Worm (Caenorhabditis elegans): ENCODE results near the gene C15C8.7.

C15C8.7 gene

ce11 chrV:12701613-12702012, 43.2 kb downstream of the C15C8.7 start:
- TF ChIP-seq ets-7 (tag; optimal IDR thresholded peaks at IDR 0.05) (no peak), tbx-11 (GFP tag; IDR thresholded peaks at IDR 0.05) (no peak), pes-1 (GFP tag; IDR thresholded peaks at IDR 0.05) (no peak), flt-1 (GFP tag; IDR thresholded peaks at IDR 0.05) (no peak), ceh-13 (GFP tag; optimal IDR thresholded peaks at IDR 0.05) (no peak), hnd-1 (tag; optimal IDR thresholded peaks at IDR 0.05) (no peak), scrt-1 (GFP tag; IDR thresholded peaks at IDR 0.05) (no peak), tra-4 (tag; optimal IDR thresholded peaks at IDR 0.05) (no peak), tbx-37 (GFP tag; conservative IDR thresholded peaks at IDR 0.05) (no peak), aly-1 (tag; optimal IDR thresholded peaks at IDR 0.05) (no peak), sea-1 (GFP tag; conservative IDR thresholded peaks at IDR 0.05) (no peak), ceh-36 (tag; optimal IDR thresholded peaks at IDR 0.05) (no peak), ama-1 (optimal IDR thresholded peaks at IDR 0.05) (no peak)

DNA sequence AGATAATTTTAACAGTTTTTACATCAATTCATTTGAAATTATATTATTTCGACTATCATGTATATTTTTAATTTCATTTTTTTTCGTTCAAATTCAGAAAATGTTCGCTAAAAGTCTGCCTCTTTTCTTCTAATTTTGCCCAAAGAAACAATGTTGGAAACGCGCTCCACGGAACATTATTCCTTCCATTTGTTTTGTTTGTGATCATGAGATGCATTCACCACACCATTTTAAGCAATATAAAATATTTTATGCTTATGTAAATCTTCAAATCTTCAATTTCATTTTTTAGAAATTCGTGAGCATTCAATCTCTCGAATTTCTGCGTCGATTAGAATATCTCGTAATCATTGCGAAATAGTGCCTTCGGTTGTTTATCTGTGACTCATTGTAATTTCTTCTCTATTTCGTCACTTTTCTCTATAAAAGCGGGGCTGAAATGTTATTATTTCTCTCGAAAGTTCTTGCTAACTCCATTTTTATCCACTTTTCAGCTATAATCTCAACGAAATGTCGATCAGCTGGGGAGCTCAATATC, 47.4 kb downstream of the C15C8.7 start, which contains the start of gene istr-1:
Gene istr-1, plus strand, starts transcription at position 495 of the 538 bp plus-strand sequence.
- TF ChIP-seq sea-1 (GFP tag; conservative IDR thresholded peaks at IDR 0.05) (no peak), ets-7 (tag; optimal IDR thresholded peaks at IDR 0.05) (no peak), hnd-1 (tag; optimal IDR thresholded peaks at IDR 0.05) (no peak), tbx-37 (GFP tag; conservative IDR thresholded peaks at IDR 0.05) (no peak), ceh-36 (tag; optimal IDR thresholded peaks at IDR 0.05) (no peak), pes-1 (GFP tag; IDR thresholded peaks at IDR 0.05) (no peak), scrt-1 (GFP tag; IDR thresholded peaks at IDR 0.05) (no peak), ama-1 (optimal IDR thresholded peaks at IDR 0.05) (no peak), hmbx-1 (tag; optimal IDR thresholded peaks at IDR 0.05) (no peak)

DNA sequence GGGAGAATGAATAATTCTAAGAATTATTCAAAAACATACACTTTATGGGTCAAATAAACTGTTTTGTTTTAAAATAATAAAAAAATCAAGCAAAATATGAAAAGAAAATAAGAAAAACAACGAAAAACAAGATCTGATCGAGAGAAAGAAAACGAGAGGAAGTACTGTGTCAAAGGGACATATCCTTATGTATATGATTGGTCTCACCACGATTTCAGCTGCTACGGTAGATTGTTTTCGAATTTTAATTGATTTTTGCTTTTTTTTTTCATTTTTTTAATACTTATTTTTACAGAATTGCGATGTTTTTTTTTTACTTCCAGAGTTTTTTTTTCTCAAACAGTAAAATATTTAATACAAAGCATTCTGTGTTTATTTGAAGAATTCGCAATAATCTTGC, 48.1 kb downstream of the C15C8.7 start:
- TF ChIP-seq hmbx-1 (tag; optimal IDR thresholded peaks at IDR 0.05) (no peak), ama-1 (optimal IDR thresholded peaks at IDR 0.05) (no peak), ceh-36 (tag; optimal IDR thresholded peaks at IDR 0.05) (no peak), ceh-13 (GFP tag; optimal IDR thresholded peaks at IDR 0.05) (no peak), sea-1 (GFP tag; conservative IDR thresholded peaks at IDR 0.05) (no peak), aly-1 (tag; optimal IDR thresholded peaks at IDR 0.05) (no peak)

DNA sequence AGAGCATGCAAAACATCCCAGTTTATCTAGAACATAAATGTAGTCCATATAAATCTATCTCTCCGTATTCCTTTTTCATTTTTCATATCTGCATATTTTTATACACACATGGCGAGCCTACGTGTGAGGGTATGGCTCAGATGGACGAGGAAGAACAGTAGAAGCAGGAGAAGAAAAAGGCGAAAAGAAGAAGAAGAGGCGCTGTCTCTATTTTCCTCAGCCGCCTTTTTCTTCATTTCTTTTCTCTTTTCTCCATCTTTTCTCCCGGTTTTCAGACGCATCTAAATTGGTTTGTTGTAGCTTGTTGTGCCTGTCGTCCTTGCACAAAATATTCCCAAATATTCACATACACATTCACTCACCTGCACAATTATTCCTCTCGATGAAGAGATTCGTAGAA, 48.9 kb downstream of the C15C8.7 start, which contains the start of gene K10C8.4:
Gene K10C8.4, plus strand, starts transcription at position 301 of the 400 bp plus-strand sequence.
- no peak for TF ChIP-seq ets-7 (tag; optimal IDR thresholded peaks at IDR 0.05)
- TF ChIP-seq ceh-36 (tag; optimal IDR thresholded peaks at IDR 0.05) = no peak
- TF ChIP-seq ceh-13 (GFP tag; optimal IDR thresholded peaks at IDR 0.05) = no peak
- TF ChIP-seq scrt-1 (GFP tag; IDR thresholded peaks at IDR 0.05) = no peak
- no peak for TF ChIP-seq hmbx-1 (tag; optimal IDR thresholded peaks at IDR 0.05)

DNA sequence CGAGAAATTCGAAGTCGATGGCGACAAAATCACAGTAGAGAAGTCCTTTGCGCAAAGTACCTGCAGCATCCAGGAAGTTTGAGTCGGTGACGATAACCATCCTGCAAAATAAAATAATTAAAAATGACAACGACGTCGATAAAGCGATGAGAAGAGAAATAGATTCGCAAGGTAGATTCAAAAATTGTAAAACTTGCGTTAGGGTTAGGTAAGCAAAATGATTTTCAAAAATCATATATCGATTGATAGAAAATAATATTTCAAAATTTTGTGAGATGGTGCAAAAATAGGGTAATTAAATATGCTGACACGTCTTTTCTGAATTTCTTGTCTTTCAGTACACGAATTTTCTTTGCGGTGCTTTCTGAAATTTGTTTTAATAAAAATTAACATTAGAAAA, 49.7 kb downstream of the C15C8.7 start, which contains the start of gene parn-1:
Gene parn-1, minus strand, starts transcription at position 101 of the 400 bp plus-strand sequence.
- TF ChIP-seq ceh-13 (GFP tag; optimal IDR thresholded peaks at IDR 0.05) (no peak), ets-7 (tag; optimal IDR thresholded peaks at IDR 0.05) (no peak), aly-1 (tag; optimal IDR thresholded peaks at IDR 0.05) (no peak), F13C5.2 (tag; optimal IDR thresholded peaks at IDR 0.05) (no peak), hmg-4 (GFP tag; optimal IDR thresholded peaks at IDR 0.05) (no peak)

All from whole organism, early embryonic.